Fruit fly (Drosophila melanogaster): ENCODE measurements around the gene CG11594.

CG11594 gene

dm6 chr3L:4070996-4071379 lies 45.2 kb upstream of the CG11594 start (continued):
- no peak for TF ChIP-seq GATAe (GFP tag; conservative IDR thresholded peaks at IDR 0.05)
- peak; percentile 76 for TF ChIP-seq ATbp (GFP tag; optimal IDR thresholded peaks at IDR 0.05)
- TF ChIP-seq sc (optimal IDR thresholded peaks at IDR 0.05), result no peak
- no peak for TF ChIP-seq sc (GFP tag; optimal IDR thresholded peaks at IDR 0.05)
- peak; percentile 76; the same call in 1 of the 3 replicates for TF ChIP-seq CG2199 (GFP tag; IDR thresholded peaks at IDR 0.05)
- no peak for TF ChIP-seq zen2 (GFP tag; IDR thresholded peaks at IDR 0.05; ENCODE audit: partially characterized antibody)
- TF ChIP-seq CG4617 (GFP tag; optimal IDR thresholded peaks at IDR 0.05; ENCODE audit: borderline replicate concordance), result no peak
- TF ChIP-seq CG8478 (optimal IDR thresholded peaks at IDR 0.05), result no peak
- TF ChIP-seq sens-2 (GFP tag; IDR thresholded peaks at IDR 0.05), result peak; percentile 63; the same call in 1 of the 2 replicates
- 0 out of 2 replicates have a peak, but pooled peaks have one; percentile 28 for TF ChIP-seq dimm (GFP tag; IDR thresholded peaks at IDR 0.05)
- TF ChIP-seq chm (GFP tag; IDR thresholded peaks at IDR 0.05), result no peak; the same call in 1 of the 2 replicates
- no peak for TF ChIP-seq Tbp (GFP tag; optimal IDR thresholded peaks at IDR 0.05)
- no peak for TF ChIP-seq kah (GFP tag; optimal IDR thresholded peaks at IDR 0.05)
- TF ChIP-seq CG43689 (GFP tag; IDR thresholded peaks at IDR 0.05), result peak; percentile 55
- peak; percentile 57 for TF ChIP-seq CG30431 (GFP tag; optimal IDR thresholded peaks at IDR 0.05)
- peak; percentile 83 for TF ChIP-seq ranshi (GFP tag; IDR thresholded peaks at IDR 0.05)
- no peak for TF ChIP-seq CG5180 (GFP tag; optimal IDR thresholded peaks at IDR 0.05)
- TF ChIP-seq CG7357 (GFP tag; IDR thresholded peaks at IDR 0.05), result peak; percentile 49; the same call in 2 of the 3 replicates
- no peak for TF ChIP-seq CrebB (tag; optimal IDR thresholded peaks at IDR 0.05)
- no peak for TF ChIP-seq CG6765 (GFP tag; optimal IDR thresholded peaks at IDR 0.05)
- TF ChIP-seq CG2712 (tag; optimal IDR thresholded peaks at IDR 0.05), result peak; percentile 59
- no peak for TF ChIP-seq CG4328 (GFP tag; optimal IDR thresholded peaks at IDR 0.05)
- TF ChIP-seq hbn (GFP tag; IDR thresholded peaks at IDR 0.05; ENCODE audit: partially characterized antibody), result no peak
- TF ChIP-seq cg (GFP tag; optimal IDR thresholded peaks at IDR 0.05), result peak; percentile 6

- TF ChIP-seq CG7839 (tag; optimal IDR thresholded peaks at IDR 0.05) (peak; percentile 87), CG6813 (GFP tag; optimal IDR thresholded peaks at IDR 0.05) (peak; percentile 70), sc (optimal IDR thresholded peaks at IDR 0.05) (no peak), sc (GFP tag; optimal IDR thresholded peaks at IDR 0.05) (peak; percentile 69), Oaz (GFP tag; IDR thresholded peaks at IDR 0.05) (peak; percentile 90), psq (GFP tag; optimal IDR thresholded peaks at IDR 0.05) (peak; percentile 41), CG1603 (tag; optimal IDR thresholded peaks at IDR 0.05) (peak; percentile 93), CkIIα-i1 (GFP tag; IDR thresholded peaks at IDR 0.05) (no peak; the same call in 1 of the 2 replicates), pfk (GFP tag; optimal IDR thresholded peaks at IDR 0.05) (no peak), CG2199 (GFP tag; IDR thresholded peaks at IDR 0.05) (no peak), CG1832 (GFP tag; optimal IDR thresholded peaks at IDR 0.05) (no peak), CG5953 (GFP tag; IDR thresholded peaks at IDR 0.05) (peak; percentile 94), CG9817 (tag; optimal IDR thresholded peaks at IDR 0.05) (peak; percentile 87), CG15073 (GFP tag; optimal IDR thresholded peaks at IDR 0.05) (peak; percentile 37), lola (GFP tag; optimal IDR thresholded peaks at IDR 0.05) (peak in 1 of 3 experiments; percentile 25), Hr78 (GFP tag; optimal IDR thresholded peaks at IDR 0.05) (peak in 1 of 2 experiments; percentile 32), gfzf (GFP tag; optimal IDR thresholded peaks at IDR 0.05) (no peak), CG10321 (GFP tag; IDR thresholded peaks at IDR 0.05) (peak; percentile 77), gce (GFP tag; IDR thresholded peaks at IDR 0.05) (peak; percentile 90), ap (GFP tag; IDR thresholded peaks at IDR 0.05) (peak; percentile 93), fu2 (GFP tag; optimal IDR thresholded peaks at IDR 0.05) (peak; percentile 89), CG11085 (GFP tag; IDR thresholded peaks at IDR 0.05) (peak; percentile 60), nerfin-2 (GFP tag; IDR thresholded peaks at IDR 0.05; ENCODE audit: partially characterized antibody) (no peak), Side (GFP tag; optimal IDR thresholded peaks at IDR 0.05) (peak; percentile 69), CG4854 (GFP tag; optimal IDR thresholded peaks at IDR 0.05) (peak; percentile 56), Antp (GFP tag; optimal IDR thresholded peaks at IDR 0.05) (peak; percentile 88), CHES-1-like (GFP tag; optimal IDR thresholded peaks at IDR 0.05) (peak; percentile 91), CG12236 (GFP tag; optimal IDR thresholded peaks at IDR 0.05) (peak; percentile 73), CTCF (GFP tag; optimal IDR thresholded peaks at IDR 0.05) (no peak)
These were observed 44.6 kb upstream of the CG11594 start for dm6 chr3L:4070221-4070995.

Measured in whole organism, embryonic.